Worm (Caenorhabditis elegans): ENCODE results near the gene set-9.

set-9 gene

DNA sequence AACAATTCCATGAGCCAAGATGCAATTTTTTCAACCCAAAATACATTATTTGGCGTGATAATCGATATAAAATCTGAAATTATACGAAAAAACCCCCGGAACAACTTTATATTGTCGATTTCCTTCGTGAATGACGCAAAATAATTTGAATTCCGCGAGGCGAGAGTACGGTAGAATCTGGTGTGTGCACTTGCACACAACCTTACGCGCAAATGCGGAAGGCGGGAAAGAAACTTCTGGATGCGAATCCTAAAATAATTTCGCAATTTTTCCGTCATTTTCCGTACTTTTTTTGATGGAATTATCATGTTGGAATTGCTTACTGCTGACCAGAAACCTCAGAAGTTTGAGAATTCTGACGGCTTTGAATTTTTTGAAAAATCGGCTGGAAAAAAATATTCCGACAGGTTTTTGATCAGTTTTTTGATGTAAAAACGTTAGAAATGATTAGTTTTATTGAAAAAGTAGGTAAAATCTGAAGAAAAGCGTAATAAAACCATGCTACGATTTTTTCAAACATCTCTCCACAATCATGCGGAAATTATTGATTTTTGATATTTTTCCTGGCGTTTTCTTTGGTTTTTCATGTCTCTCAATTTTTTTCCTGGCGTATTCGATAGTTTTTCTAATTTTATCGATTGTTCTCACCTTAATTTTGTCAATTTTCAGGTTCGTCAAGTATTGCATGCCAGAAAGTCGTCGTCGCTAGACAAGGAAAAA, at the start of gene set-9:
Gene set-9 (plus strand): TSS at position 670 of the 720 bp plus-strand sequence.
- no peak for TF ChIP-seq hlh-1 (tag; optimal IDR thresholded peaks at IDR 0.05)
- TF ChIP-seq lsy-2 (tag; optimal IDR thresholded peaks at IDR 0.05) = peak; percentile 13
- TF ChIP-seq ceh-39 (tag; optimal IDR thresholded peaks at IDR 0.05) = no peak

DNA sequence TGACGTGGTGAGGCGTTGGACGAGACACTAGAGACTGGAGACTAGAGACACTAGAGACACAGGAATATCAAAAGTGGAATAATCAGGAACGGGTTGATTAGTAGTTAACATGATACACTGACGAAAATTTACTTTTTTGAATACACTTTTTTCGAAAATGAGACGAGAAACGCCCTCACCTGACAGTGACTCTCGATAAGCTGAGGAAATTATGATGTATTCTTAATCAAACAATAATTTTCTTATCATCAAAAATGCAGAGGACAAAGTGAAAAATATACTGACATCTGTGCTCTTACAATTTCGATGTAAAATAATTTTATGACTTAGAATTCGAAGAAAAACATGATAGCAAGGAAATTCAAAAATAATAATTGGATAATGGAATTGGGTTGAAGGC, 48.3 kb upstream of the set-9 start:
- TF ChIP-seq mep-1 (tag; optimal IDR thresholded peaks at IDR 0.05) = no peak

DNA sequence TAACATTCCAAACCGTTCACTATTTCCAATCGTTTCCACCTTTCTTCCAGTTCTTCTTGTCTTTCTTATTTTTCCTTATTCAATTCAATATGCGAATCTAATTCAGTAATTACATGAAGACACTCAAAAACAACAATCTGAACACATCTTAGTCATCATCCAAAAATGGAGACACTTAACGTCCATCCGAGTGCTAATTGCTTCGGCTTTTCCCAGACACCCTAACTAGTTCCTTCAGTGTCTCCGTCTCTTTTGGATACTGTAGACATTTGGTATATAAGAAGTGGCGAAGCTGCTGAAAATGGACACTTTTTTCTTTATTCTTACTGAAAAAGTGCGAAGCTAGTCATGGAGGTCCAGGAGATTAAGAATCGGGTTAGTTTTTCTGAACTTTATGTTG, 44.7 kb upstream of the set-9 start, which contains the start of gene col-33:
Gene col-33 (plus strand): TSS at position 301 of the 400 bp plus-strand sequence.
- TF ChIP-seq ceh-39 (tag; optimal IDR thresholded peaks at IDR 0.05) = no peak
- TF ChIP-seq sptf-1 (tag; optimal IDR thresholded peaks at IDR 0.05) = no peak
- no peak for TF ChIP-seq lin-32 (GFP tag; optimal IDR thresholded peaks at IDR 0.05)
- TF ChIP-seq pha-4 (tag; optimal IDR thresholded peaks at IDR 0.05) = no peak
- no peak for TF ChIP-seq mep-1 (tag; optimal IDR thresholded peaks at IDR 0.05)
- no peak for TF ChIP-seq unc-39 (tag; optimal IDR thresholded peaks at IDR 0.05)
- no peak for TF ChIP-seq flh-1 (GFP tag; optimal IDR thresholded peaks at IDR 0.05)
- TF ChIP-seq M03D4.4 (tag; optimal IDR thresholded peaks at IDR 0.05) = no peak
- TF ChIP-seq lin-13 (tag; optimal IDR thresholded peaks at IDR 0.05) = no peak
- no peak for TF ChIP-seq elt-3 (tag; optimal IDR thresholded peaks at IDR 0.05)
- no peak for TF ChIP-seq zip-8 (tag; optimal IDR thresholded peaks at IDR 0.05)
- no peak for TF ChIP-seq snpc-4 (tag; optimal IDR thresholded peaks at IDR 0.05)
- no peak for TF ChIP-seq nhr-12 (tag; optimal IDR thresholded peaks at IDR 0.05)
- no peak for TF ChIP-seq ztf-11 (tag; optimal IDR thresholded peaks at IDR 0.05)
- no peak for TF ChIP-seq ces-1 (GFP tag; optimal IDR thresholded peaks at IDR 0.05)
- no peak for TF ChIP-seq cnd-1 (tag; optimal IDR thresholded peaks at IDR 0.05)
- TF ChIP-seq mls-2 (tag; optimal IDR thresholded peaks at IDR 0.05) = no peak
- no peak for TF ChIP-seq ceh-43 (GFP tag; optimal IDR thresholded peaks at IDR 0.05)
- TF ChIP-seq nhr-76 (tag; optimal IDR thresholded peaks at IDR 0.05) = no peak

DNA sequence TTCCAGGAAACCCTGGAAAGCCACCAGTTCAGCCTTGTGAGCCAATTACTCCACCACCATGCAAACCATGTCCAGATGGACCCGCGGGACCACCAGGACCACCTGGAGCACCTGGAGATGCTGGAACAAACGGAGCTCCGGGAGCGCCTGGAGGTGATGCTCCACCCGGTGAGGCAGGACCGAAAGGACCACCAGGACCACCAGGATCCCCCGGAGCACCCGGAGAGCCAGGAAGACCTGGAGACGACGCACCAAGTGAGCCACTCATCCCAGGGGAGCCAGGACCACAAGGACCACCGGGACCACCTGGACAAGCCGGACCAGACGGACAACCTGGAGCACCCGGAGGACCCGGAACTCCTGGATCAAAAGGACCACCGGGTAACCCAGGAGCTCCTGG, 43.0 kb upstream of the set-9 start:
- TF ChIP-seq cnd-1 (tag; optimal IDR thresholded peaks at IDR 0.05) = no peak

DNA sequence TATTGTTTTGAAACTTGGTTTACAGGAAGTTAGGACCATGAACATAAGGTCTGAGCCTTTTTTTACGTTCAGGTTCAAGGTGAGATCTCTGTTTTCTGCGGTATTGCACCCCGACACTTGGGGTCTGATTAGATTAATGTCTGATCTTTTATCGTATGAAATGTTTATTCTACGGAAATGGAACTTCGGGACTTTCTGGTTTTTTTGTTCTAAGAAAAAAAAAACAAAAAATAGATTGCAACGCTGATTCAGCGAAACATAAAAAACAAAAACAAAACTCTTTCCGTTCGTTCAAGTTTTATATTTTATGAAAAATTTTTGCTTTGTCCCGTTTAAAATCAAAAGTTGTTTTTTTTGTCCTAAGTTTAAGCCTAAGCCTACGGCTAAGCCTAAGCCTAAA, 42.5 kb upstream of the set-9 start, which contains the start of gene F36A4.5:
Gene F36A4.5 (plus strand): TSS at position 301 of the 400 bp plus-strand sequence.
- TF ChIP-seq bed-3 (GFP tag; optimal IDR thresholded peaks at IDR 0.05) (no peak), lin-32 (GFP tag; optimal IDR thresholded peaks at IDR 0.05) (no peak), nhr-237 (tag; optimal IDR thresholded peaks at IDR 0.05) (no peak), ham-2 (GFP tag; optimal IDR thresholded peaks at IDR 0.05) (no peak), snpc-4 (tag; optimal IDR thresholded peaks at IDR 0.05) (no peak), flh-1 (GFP tag; optimal IDR thresholded peaks at IDR 0.05) (no peak), hlh-1 (tag; optimal IDR thresholded peaks at IDR 0.05) (no peak), tbx-8 (GFP tag; optimal IDR thresholded peaks at IDR 0.05) (no peak), lin-13 (tag; optimal IDR thresholded peaks at IDR 0.05) (no peak), ztf-11 (tag; optimal IDR thresholded peaks at IDR 0.05) (no peak), sem-2 (GFP tag; optimal IDR thresholded peaks at IDR 0.05) (no peak), nhr-12 (tag; optimal IDR thresholded peaks at IDR 0.05) (no peak), pha-4 (tag; optimal IDR thresholded peaks at IDR 0.05) (no peak), unc-39 (tag; optimal IDR thresholded peaks at IDR 0.05) (no peak), zip-8 (tag; optimal IDR thresholded peaks at IDR 0.05) (no peak), drap-1 (GFP tag; optimal IDR thresholded peaks at IDR 0.05) (no peak), mab-5 (tag; optimal IDR thresholded peaks at IDR 0.05) (no peak), nhr-28 (tag; optimal IDR thresholded peaks at IDR 0.05) (no peak), sptf-1 (tag; optimal IDR thresholded peaks at IDR 0.05) (no peak)

DNA sequence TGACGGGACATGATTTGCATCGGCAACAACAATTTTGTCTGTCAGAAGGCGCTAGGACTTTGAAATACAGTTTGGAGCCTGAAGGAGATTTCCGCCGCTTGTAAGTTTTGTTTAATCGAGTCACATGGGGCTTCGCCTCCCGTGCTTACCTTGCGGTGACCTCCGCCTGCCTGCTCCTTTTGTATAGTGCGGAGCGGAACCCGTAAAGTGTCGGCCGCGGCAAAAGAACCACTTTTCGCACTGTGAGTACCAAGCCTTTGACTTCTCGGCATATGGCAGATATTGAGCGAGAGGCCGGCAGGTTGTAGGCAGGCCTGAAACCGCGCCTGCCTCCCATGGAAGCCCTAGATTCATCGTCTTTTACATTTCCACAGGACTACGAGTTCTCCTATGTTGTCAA, 41.7 kb upstream of the set-9 start:
- no peak for TF ChIP-seq ztf-11 (tag; optimal IDR thresholded peaks at IDR 0.05)
- TF ChIP-seq ces-1 (GFP tag; optimal IDR thresholded peaks at IDR 0.05) = no peak
- no peak for TF ChIP-seq hlh-1 (tag; optimal IDR thresholded peaks at IDR 0.05)
- no peak for TF ChIP-seq unc-62 (GFP tag; optimal IDR thresholded peaks at IDR 0.05)
- no peak for TF ChIP-seq ceh-83 (GFP tag; optimal IDR thresholded peaks at IDR 0.05)
- no peak for TF ChIP-seq snpc-4 (tag; optimal IDR thresholded peaks at IDR 0.05)
- no peak for TF ChIP-seq ceh-39 (tag; optimal IDR thresholded peaks at IDR 0.05)
- no peak for TF ChIP-seq lsy-2 (tag; optimal IDR thresholded peaks at IDR 0.05)
- TF ChIP-seq sptf-1 (tag; optimal IDR thresholded peaks at IDR 0.05) = no peak
- TF ChIP-seq mab-5 (tag; optimal IDR thresholded peaks at IDR 0.05) = no peak
- no peak for TF ChIP-seq blmp-1 (tag; optimal IDR thresholded peaks at IDR 0.05)
- TF ChIP-seq nhr-12 (tag; optimal IDR thresholded peaks at IDR 0.05) = no peak
- no peak for TF ChIP-seq ceh-43 (GFP tag; optimal IDR thresholded peaks at IDR 0.05)
- TF ChIP-seq mls-2 (tag; optimal IDR thresholded peaks at IDR 0.05) = no peak

Data from whole organism, mixed stage, embryonic.